Worm (Caenorhabditis elegans) whole organism, young adult: Measurements from ENCODE around the gene srj-18.

ENCODE experiments used
- Y67H2A.10 ChIP-seq: fragments of 200-800 bp; sonication (Bioruptor generic); conservative IDR thresholded peaks from 2 replicates; pipeline ENCODE4 v1.3.6; 2022; ENCODE audit warnings: missing genetic modification reagents, missing genetic modification characterization, missing compliant biosample characterization
- attf-5 ChIP-seq: fragments of 200-800 bp; sonication (Bioruptor generic); optimal IDR thresholded peaks from 2 replicates; lab custom pipeline; 2018; ENCODE audit warnings: mild to moderate bottlenecking, missing genetic modification characterization, missing compliant biosample characterization
- cebp-2 ChIP-seq: fragments of 200-800 bp; sonication (Bioruptor generic); IDR thresholded peaks from 2 replicates; pipeline ENCODE4 v1.3.6; 2022; ENCODE audit warnings: missing genetic modification characterization, missing compliant biosample characterization
- die-1 ChIP-seq: sonication (generic microtip); optimal IDR thresholded peaks from 2 replicates; lab custom pipeline; 2016; ENCODE audit warnings: missing genotype, mild to moderate bottlenecking, missing genetic modification characterization, missing compliant biosample characterization
- dpl-1 ChIP-seq: fragments of 150-350 bp; optimal IDR thresholded peaks from 2 replicates; lab custom pipeline; 2014; ENCODE audit warnings: missing biosample characterization, missing genetic modification reagents, missing genetic modification characterization
- efl-1 ChIP-seq: fragments of 150-350 bp; optimal IDR thresholded peaks from 2 replicates; lab custom pipeline; 2014; ENCODE audit warnings: missing biosample characterization, missing genetic modification reagents, missing genetic modification characterization
- hmg-20 ChIP-seq: fragments of 200-800 bp; sonication (Bioruptor generic); IDR thresholded peaks from 2 replicates; pipeline ENCODE4 v1.3.6; 2022; ENCODE audit warnings: missing genetic modification reagents, missing genetic modification characterization, missing compliant biosample characterization
- lir-1 ChIP-seq: fragments of 200-800 bp; sonication (Bioruptor generic); conservative IDR thresholded peaks from 2 replicates; pipeline ENCODE4 v1.3.6; 2022; ENCODE audit warnings: missing genetic modification reagents, missing genetic modification characterization, missing compliant biosample characterization
- rec-8 ChIP-seq, 2 experiments: sonication (generic microtip); optimal IDR thresholded peaks; 2 replicates each; lab custom pipeline; 2016; ENCODE audit warnings: mild to moderate bottlenecking in 2 of 2, missing genetic modification characterization in 2 of 2, missing genetic modification reagents in 2 of 2, missing genotype in 2 of 2, missing biosample characterization in 1 of 2, missing compliant biosample characterization in 1 of 2, moderate library complexity in 1 of 2
- sdz-38 ChIP-seq: sonication (generic microtip); optimal IDR thresholded peaks from 2 replicates; lab custom pipeline; 2016; ENCODE audit warnings: missing genotype, missing genetic modification characterization, missing compliant biosample characterization
- snpc-4 ChIP-seq, 5 experiments: fragments of 150-350 bp in 1 of 5; sonication (generic microtip) in 4 of 5; optimal IDR thresholded peaks; 2 replicates each; lab custom pipeline; 2014 to 2018; ENCODE audit warnings: missing genetic modification characterization in 5 of 5, missing biosample characterization in 3 of 5, antibody characterized with exemption in 2 of 5, mild to moderate bottlenecking in 2 of 5, missing compliant biosample characterization in 2 of 5, missing genotype in 2 of 5, moderate library complexity in 2 of 5, missing genetic modification reagents in 1 of 5
- unc-62 ChIP-seq: fragments of 150-350 bp; optimal IDR thresholded peaks from 2 replicates; lab custom pipeline; 2014; ENCODE audit warnings: missing biosample characterization, missing genetic modification reagents, missing genetic modification characterization
- ztf-28 ChIP-seq: fragments of 200-800 bp; sonication (Bioruptor generic); IDR thresholded peaks from 2 replicates; pipeline ENCODE4 v1.3.6; 2022; ENCODE audit warnings: missing genetic modification reagents, missing genetic modification characterization, missing compliant biosample characterization

DNA sequence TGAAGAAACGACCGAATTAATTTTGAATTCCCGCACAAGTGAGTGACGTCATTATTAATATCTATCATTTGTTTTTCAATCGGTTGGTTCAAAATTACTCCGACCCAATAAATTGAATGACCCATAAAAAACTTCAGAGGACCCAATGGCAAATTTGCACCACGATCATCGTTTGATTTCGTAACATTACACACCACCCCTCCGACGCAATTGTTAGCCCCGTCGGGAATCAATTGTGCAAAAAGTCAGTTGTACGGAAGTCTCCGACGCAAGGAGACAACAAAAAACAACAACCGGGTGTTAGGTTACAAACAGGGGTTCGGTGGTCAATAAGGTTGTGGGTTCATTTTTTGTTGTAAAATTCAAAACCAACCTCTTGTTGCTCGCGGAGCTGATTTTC, 27.8 kb downstream of the srj-18 start:
- TF ChIP-seq unc-62 (GFP tag; lab: Kevin White, UChicago) = no peak
- no peak for TF ChIP-seq ztf-28 (GFP tag; lab: Robert Waterston, UW)
- no peak for TF ChIP-seq sdz-38 (tag; lab: Kevin White, UChicago)
- TF ChIP-seq die-1 = no peak
- TF ChIP-seq attf-5 = no peak
- TF ChIP-seq Y67H2A.10 (GFP tag; lab: Robert Waterston, UW) = no peak
- no peak for TF ChIP-seq cebp-2 (GFP tag; lab: Robert Waterston, UW)
- no peak for TF ChIP-seq rec-8 (tag; optimal IDR thresholded peaks at IDR 0.05; lab: Kevin White, UChicago)
- TF ChIP-seq snpc-4 (GFP tag; optimal IDR thresholded peaks at IDR 0.05; lab: Kevin White, UChicago) = no peak
- TF ChIP-seq snpc-4 (tag; optimal IDR thresholded peaks at IDR 0.05; lab: Kevin White, UChicago) = no peak
- no peak for TF ChIP-seq dpl-1 (GFP tag; lab: Kevin White, UChicago)
- no peak for TF ChIP-seq efl-1
- TF ChIP-seq lir-1 = no peak
- TF ChIP-seq hmg-20 (GFP tag; lab: Robert Waterston, UW) = no peak
